Fruit fly (Drosophila melanogaster) whole organism, embryonic: ENCODE results near the gene PIP82.

Experiments
- Ada2b ChIP-seq: fragments of 200-800 bp; sonication (Bioruptor generic); IDR thresholded peaks from 2 replicates; pipeline ENCODE4 v1.3.6; 2022; ENCODE audit warnings: missing biosample characterization, missing genetic modification characterization
- B-H1 ChIP-seq: fragments of 200-800 bp; sonication (Bioruptor generic); IDR thresholded peaks from 3 replicates; pipeline ENCODE4 v1.3.6; 2022; ENCODE audit warnings: missing biosample characterization, missing genetic modification characterization
- Bgb ChIP-seq: fragments of 200-800 bp; sonication (Bioruptor generic); IDR thresholded peaks from 2 replicates; pipeline ENCODE4 v1.3.6; 2022; ENCODE audit warnings: missing biosample characterization, missing genetic modification characterization; ENCODE audit not compliant: partially characterized antibody
- CG10209 ChIP-seq: fragments of 200-800 bp; sonication (Bioruptor generic); optimal IDR thresholded peaks from 3 replicates; lab custom pipeline; 2017; ENCODE audit warnings: missing biosample characterization, mild to moderate bottlenecking, missing genetic modification characterization, missing genetic modification reagents
- CG11696 ChIP-seq: fragments of 200-800 bp; sonication (Bioruptor generic); IDR thresholded peaks from 2 replicates; pipeline ENCODE4 v1.3.6; 2022; ENCODE audit warnings: missing biosample characterization, missing genetic modification characterization
- CG12071 ChIP-seq: fragments of 200-800 bp; sonication (Bioruptor generic); optimal IDR thresholded peaks from 3 replicates; lab custom pipeline; 2018; ENCODE audit warnings: missing biosample characterization, mild to moderate bottlenecking, missing genetic modification characterization
- CG13287 ChIP-seq: fragments of 200-800 bp; sonication (Bioruptor generic); IDR thresholded peaks from 2 replicates; pipeline ENCODE4 v1.3.6; 2022; ENCODE audit warnings: missing biosample characterization, missing genetic modification characterization; ENCODE audit not compliant: partially characterized antibody
- CG14441 ChIP-seq: fragments of 200-800 bp; sonication (Bioruptor generic); IDR thresholded peaks from 2 replicates; pipeline ENCODE4 v1.3.6; 2022; ENCODE audit warnings: missing biosample characterization, missing genetic modification characterization
- CG14710 ChIP-seq: fragments of 200-800 bp; sonication (Bioruptor generic); optimal IDR thresholded peaks from 3 replicates; lab custom pipeline; 2019; ENCODE audit warnings: missing biosample characterization, mild to moderate bottlenecking, missing genetic modification characterization, moderate library complexity
- CG17802 ChIP-seq: fragments of 200-800 bp; sonication (Bioruptor generic); optimal IDR thresholded peaks from 2 replicates; lab custom pipeline; 2018; ENCODE audit warnings: missing biosample characterization, mild to moderate bottlenecking, missing genetic modification characterization, moderate library complexity
- CG2120 ChIP-seq: fragments of 200-800 bp; sonication (Bioruptor generic); optimal IDR thresholded peaks from 3 replicates; lab custom pipeline; 2016; ENCODE audit warnings: missing biosample characterization, missing genetic modification characterization
- CG2678 ChIP-seq: fragments of 200-800 bp; sonication (Bioruptor generic); optimal IDR thresholded peaks from 3 replicates; lab custom pipeline; 2019; ENCODE audit warnings: missing biosample characterization, mild to moderate bottlenecking, missing genetic modification characterization, moderate library complexity
- CG2712 ChIP-seq: fragments of 200-800 bp; optimal IDR thresholded peaks from 3 replicates; lab custom pipeline; 2019; ENCODE audit warnings: missing biosample characterization, mild to moderate bottlenecking, missing genetic modification characterization, moderate library complexity
- CG3847 ChIP-seq: fragments of 200-800 bp; sonication (Bioruptor generic); IDR thresholded peaks from 2 replicates; pipeline ENCODE4 v1.3.6; 2022; ENCODE audit warnings: missing biosample characterization, missing genetic modification characterization
- CG4820 ChIP-seq: fragments of 200-800 bp; sonication (Bioruptor generic); optimal IDR thresholded peaks from 3 replicates; lab custom pipeline; 2016; ENCODE audit warnings: missing biosample characterization, missing genetic modification characterization
- CG5180 ChIP-seq: fragments of 200-800 bp; sonication (Bioruptor generic); optimal IDR thresholded peaks from 3 replicates; lab custom pipeline; 2017; ENCODE audit warnings: missing biosample characterization, missing genetic modification characterization, mild to moderate bottlenecking, moderate library complexity, missing genetic modification reagents
- CG6175 ChIP-seq: fragments of 200-800 bp; sonication (Bioruptor generic); IDR thresholded peaks from 3 replicates; pipeline ENCODE4 v1.3.6; 2022; ENCODE audit warnings: missing biosample characterization, missing genetic modification characterization
- CG6791 ChIP-seq: fragments of 200-800 bp; sonication (Bioruptor generic); IDR thresholded peaks from 3 replicates; pipeline ENCODE4 v1.3.6; 2022; ENCODE audit warnings: missing biosample characterization, missing genetic modification characterization; ENCODE audit not compliant: partially characterized antibody
- CG6854 ChIP-seq: fragments of 200-800 bp; sonication (Bioruptor generic); optimal IDR thresholded peaks from 3 replicates; lab custom pipeline; 2017; ENCODE audit warnings: missing biosample characterization, mild to moderate bottlenecking, missing genetic modification characterization
- CG8290 ChIP-seq, 3 experiments: fragments of 200-800 bp; sonication (Bioruptor generic); optimal IDR thresholded peaks; 2 replicates each; lab custom pipeline; 2016 to 2019; ENCODE audit warnings: missing biosample characterization in 3 of 3, missing genetic modification characterization in 3 of 3, mild to moderate bottlenecking in 2 of 3, moderate library complexity in 1 of 3
- CG8359 ChIP-seq: fragments of 200-800 bp; sonication (Bioruptor generic); optimal IDR thresholded peaks from 2 replicates; lab custom pipeline; 2017; ENCODE audit warnings: missing biosample characterization, mild to moderate bottlenecking, missing genetic modification characterization, borderline replicate concordance
- CG8388 ChIP-seq: fragments of 200-800 bp; sonication (Bioruptor generic); optimal IDR thresholded peaks from 2 replicates; lab custom pipeline; 2019; ENCODE audit warnings: missing biosample characterization, mild to moderate bottlenecking, missing genetic modification characterization, moderate library complexity
- Hr3 ChIP-seq: fragments of 200-800 bp; sonication (Bioruptor generic); optimal IDR thresholded peaks from 3 replicates; lab custom pipeline; 2016; ENCODE audit warnings: missing biosample characterization, missing genetic modification characterization
- Jarid2 ChIP-seq: fragments of 200-800 bp; sonication (Bioruptor generic); optimal IDR thresholded peaks from 3 replicates; lab custom pipeline; 2017; ENCODE audit warnings: mild to moderate bottlenecking, missing biosample characterization, missing genetic modification reagents, missing genetic modification characterization
- Lhr ChIP-seq: fragments of 200-800 bp; sonication (Bioruptor generic); optimal IDR thresholded peaks from 3 replicates; lab custom pipeline; 2017; ENCODE audit warnings: mild to moderate bottlenecking, missing biosample characterization, missing genetic modification reagents, missing genetic modification characterization
- Meics ChIP-seq: fragments of 200-800 bp; sonication (Bioruptor generic); optimal IDR thresholded peaks from 2 replicates; lab custom pipeline; 2017; ENCODE audit warnings: missing biosample characterization, mild to moderate bottlenecking, missing genetic modification characterization
- Neu2 ChIP-seq: fragments of 200-800 bp; sonication (Bioruptor generic); optimal IDR thresholded peaks from 3 replicates; lab custom pipeline; 2016; ENCODE audit warnings: missing biosample characterization, missing genetic modification characterization, borderline replicate concordance
- Sin3A ChIP-seq: fragments of >200 bp; optimal IDR thresholded peaks from 2 replicates; lab custom pipeline; 2018
- Ssrp ChIP-seq: fragments of 200-800 bp; sonication (Bioruptor generic); optimal IDR thresholded peaks from 2 replicates; lab custom pipeline; 2018; ENCODE audit warnings: missing biosample characterization, mild to moderate bottlenecking, missing genetic modification characterization, moderate library complexity
- abd-A ChIP-seq: fragments of 200-800 bp; sonication (Bioruptor generic); optimal IDR thresholded peaks from 3 replicates; lab custom pipeline; 2019; ENCODE audit warnings: missing biosample characterization, mild to moderate bottlenecking, missing genetic modification characterization, moderate library complexity
- ac ChIP-seq: fragments of 200-800 bp; sonication (Bioruptor generic); optimal IDR thresholded peaks from 3 replicates; lab custom pipeline; 2017; ENCODE audit warnings: missing biosample characterization, mild to moderate bottlenecking, missing genetic modification characterization
- al ChIP-seq: fragments of 200-800 bp; sonication (Bioruptor generic); IDR thresholded peaks from 2 replicates; pipeline ENCODE4 v1.3.6; 2022; ENCODE audit warnings: missing biosample characterization, missing genetic modification characterization
- cas ChIP-seq: fragments of 200-800 bp; sonication (Bioruptor generic); IDR thresholded peaks from 2 replicates; pipeline ENCODE4 v1.3.6; 2022; ENCODE audit warnings: missing biosample characterization, missing genetic modification characterization
- chn ChIP-seq: fragments of 200-800 bp; sonication (Bioruptor generic); optimal IDR thresholded peaks from 2 replicates; lab custom pipeline; 2016; ENCODE audit warnings: missing biosample characterization, missing genetic modification characterization
- crc ChIP-seq: fragments of 200-800 bp; sonication (Bioruptor generic); optimal IDR thresholded peaks from 2 replicates; lab custom pipeline; 2016; ENCODE audit warnings: missing biosample characterization, missing genetic modification characterization
- crp ChIP-seq, 2 experiments: fragments of 200-800 bp; sonication (Bioruptor generic); optimal IDR thresholded peaks; 2 replicates in 1 of 2; 3 replicates in 1 of 2; lab custom pipeline; 2017; ENCODE audit warnings: missing biosample characterization in 2 of 2, missing genetic modification characterization in 2 of 2, mild to moderate bottlenecking in 1 of 2, moderate library complexity in 1 of 2
- esg ChIP-seq: fragments of 200-800 bp; sonication (Bioruptor generic); conservative IDR thresholded peaks from 2 replicates; pipeline ENCODE4 v1.3.6; 2022; ENCODE audit warnings: missing biosample characterization, missing genetic modification characterization
- eve ChIP-seq, 2 experiments: fragments of >200 bp; optimal IDR thresholded peaks; 2 replicates each; lab custom pipeline; 2017; ENCODE audit warnings: missing biosample characterization in 2 of 2, missing genetic modification characterization in 2 of 2
- fd64A ChIP-seq: fragments of 200-800 bp; sonication (Bioruptor generic); optimal IDR thresholded peaks from 3 replicates; lab custom pipeline; 2018; ENCODE audit warnings: missing biosample characterization, mild to moderate bottlenecking, missing genetic modification characterization
- gcm ChIP-seq: fragments of 200-800 bp; sonication (Bioruptor generic); optimal IDR thresholded peaks from 2 replicates; lab custom pipeline; 2019; ENCODE audit warnings: missing biosample characterization, mild to moderate bottlenecking, missing genetic modification characterization, moderate library complexity
- gcm2 ChIP-seq: fragments of 200-800 bp; sonication (Bioruptor generic); optimal IDR thresholded peaks from 2 replicates; lab custom pipeline; 2016; ENCODE audit warnings: missing biosample characterization, missing genetic modification characterization
- nau ChIP-seq: fragments of 200-800 bp; sonication (Bioruptor generic); optimal IDR thresholded peaks from 3 replicates; lab custom pipeline; 2017; ENCODE audit warnings: missing biosample characterization, mild to moderate bottlenecking, missing genetic modification characterization, missing genetic modification reagents
- pros ChIP-seq: fragments of 200-800 bp; sonication (Bioruptor generic); optimal IDR thresholded peaks from 3 replicates; lab custom pipeline; 2019; ENCODE audit warnings: missing biosample characterization, mild to moderate bottlenecking, missing genetic modification characterization, moderate library complexity
- salm ChIP-seq: fragments of 200-800 bp; sonication (Bioruptor generic); optimal IDR thresholded peaks from 2 replicates; lab custom pipeline; 2018; ENCODE audit warnings: missing biosample characterization, mild to moderate bottlenecking, missing genetic modification characterization
- seq ChIP-seq: fragments of 200-800 bp; sonication (Bioruptor generic); IDR thresholded peaks from 2 replicates; pipeline ENCODE4 v1.3.6; 2022; ENCODE audit warnings: missing biosample characterization, missing genetic modification characterization
- slou ChIP-seq: fragments of 200-800 bp; sonication (Bioruptor generic); optimal IDR thresholded peaks from 3 replicates; lab custom pipeline; 2016; ENCODE audit warnings: missing biosample characterization, missing genetic modification characterization
- slp2 ChIP-seq: fragments of 200-800 bp; sonication (Bioruptor generic); optimal IDR thresholded peaks from 2 replicates; lab custom pipeline; 2016; ENCODE audit warnings: missing biosample characterization, missing genetic modification characterization
- wdn ChIP-seq: fragments of 200-800 bp; sonication (Bioruptor generic); IDR thresholded peaks from 2 replicates; pipeline ENCODE4 v1.3.6; 2022; ENCODE audit warnings: missing biosample characterization, missing genetic modification characterization

PIP82 gene

dm6 chrX:8560087-8560999 is 30.8 kb upstream of the PIP82 start, which contains the start of the genes CG12112 and Trf4-1 (continued):
- TF ChIP-seq CG14441 (GFP tag; lab: Robert Waterston, UW) (no peak), Ssrp (tag; lab: Kevin White, UChicago) (no peak), CG11696 (GFP tag; lab: Robert Waterston, UW) (no peak), al (GFP tag; lab: Robert Waterston, UW) (no peak), Meics (no peak), CG6175 (no peak), CG6791 (GFP tag; lab: Robert Waterston, UW) (peak; percentile 80), CG17802 (tag; lab: Kevin White, UChicago) (no peak), wdn (GFP tag; lab: Robert Waterston, UW) (no peak), gcm (GFP tag; lab: Kevin White, UChicago) (peak; percentile 29), CG2120 (GFP tag; lab: Kevin White, UChicago) (peak; percentile 45), pros (GFP tag; lab: Kevin White, UChicago) (peak; percentile 66), CG2678 (tag; lab: Kevin White, UChicago) (no peak), CG2712 (tag; lab: Kevin White, UChicago) (peak; percentile 36), Hr3 (GFP tag; lab: Kevin White, UChicago) (no peak), salm (tag; lab: Kevin White, UChicago) (no peak), seq (GFP tag; lab: Robert Waterston, UW) (no peak), gcm2 (GFP tag; lab: Kevin White, UChicago) (no peak), nau (no peak), CG5180 (GFP tag; lab: Kevin White, UChicago) (no peak), Lhr (GFP tag; lab: Kevin White, UChicago) (peak; percentile 71), CG14710 (tag; lab: Kevin White, UChicago) (peak; percentile 61), CG3847 (GFP tag; lab: Robert Waterston, UW) (no peak), chn (GFP tag; lab: Kevin White, UChicago) (no peak), crc (GFP tag; lab: Kevin White, UChicago) (no peak), CG8290 (GFP tag; optimal IDR thresholded peaks at IDR 0.05; lab: Kevin White, UChicago) (no peak), CG8290 (tag; optimal IDR thresholded peaks at IDR 0.05; lab: Kevin White, UChicago) (peak in 1 of 2 experiments; percentile 38), eve (GFP tag; optimal IDR thresholded peaks at IDR 0.05; lab: Kevin White, UChicago) (no peak), Neu2 (no peak), ac (no peak), Ada2b (no peak), Jarid2 (GFP tag; lab: Kevin White, UChicago) (no peak), B-H1 (GFP tag; lab: Robert Waterston, UW) (no peak), slp2 (no peak), Bgb (peak; percentile 83), crp (GFP tag; optimal IDR thresholded peaks at IDR 0.05; lab: Kevin White, UChicago) (peak in 1 of 2 experiments; percentile 21), CG10209 (GFP tag; lab: Kevin White, UChicago) (no peak), slou (GFP tag; lab: Kevin White, UChicago) (no peak), fd64A (no peak), CG13287 (peak; percentile 76), CG6854 (no peak), CG8388 (GFP tag; lab: Kevin White, UChicago) (no peak), CG12071 (no peak), Sin3A (lab: Kevin White, UChicago) (peak; percentile 86), CG8359 (GFP tag; lab: Kevin White, UChicago) (no peak), CG4820 (GFP tag; lab: Kevin White, UChicago) (no peak), esg (GFP tag; lab: Robert Waterston, UW) (no peak), abd-A (tag; lab: Kevin White, UChicago) (peak; percentile 66), cas (no peak)
